Worm (Caenorhabditis elegans) whole organism, early embryonic: ENCODE data around the gene K05F6.4.

Experiments
- F13C5.2 ChIP-seq: sonication (generic microtip); optimal IDR thresholded peaks from 2 replicates; lab custom pipeline; 2017; ENCODE audit warnings: mild to moderate bottlenecking, missing genetic modification characterization, inconsistent platforms, missing compliant biosample characterization
- aly-1 ChIP-seq: sonication (generic microtip); optimal IDR thresholded peaks from 2 replicates; lab custom pipeline; 2016; ENCODE audit warnings: missing genetic modification characterization, missing compliant biosample characterization
- ama-1 ChIP-seq: fragments of 150-350 bp; optimal IDR thresholded peaks from 2 replicates; lab custom pipeline; 2014
- ceh-36 ChIP-seq: sonication (generic microtip); optimal IDR thresholded peaks from 2 replicates; lab custom pipeline; 2016; ENCODE audit warnings: missing genetic modification characterization, inconsistent platforms, missing compliant biosample characterization
- ets-7 ChIP-seq: sonication (generic microtip); optimal IDR thresholded peaks from 2 replicates; lab custom pipeline; 2016; ENCODE audit warnings: missing genotype, missing genetic modification characterization, missing compliant biosample characterization
- flt-1 ChIP-seq: fragments of 200-800 bp; sonication (Bioruptor generic); IDR thresholded peaks from 2 replicates; pipeline ENCODE4 v1.3.6; 2022; ENCODE audit warnings: missing genetic modification characterization, missing compliant biosample characterization
- hnd-1 ChIP-seq: sonication (generic microtip); optimal IDR thresholded peaks from 2 replicates; lab custom pipeline; 2016; ENCODE audit warnings: missing genetic modification characterization, missing compliant biosample characterization
- pes-1 ChIP-seq: fragments of 200-800 bp; sonication (Bioruptor generic); IDR thresholded peaks from 2 replicates; pipeline ENCODE4 v1.3.6; 2022; ENCODE audit warnings: missing genetic modification reagents, missing genetic modification characterization, missing compliant biosample characterization
- scrt-1 ChIP-seq: fragments of 200-800 bp; sonication (Bioruptor generic); IDR thresholded peaks from 2 replicates; pipeline ENCODE4 v1.3.6; 2022; ENCODE audit warnings: missing genetic modification characterization, missing compliant biosample characterization
- tbx-11 ChIP-seq: fragments of 200-800 bp; sonication (Bioruptor generic); IDR thresholded peaks from 2 replicates; pipeline ENCODE4 v1.3.6; 2022; ENCODE audit warnings: missing genetic modification characterization, missing compliant biosample characterization
- tra-4 ChIP-seq: sonication (generic microtip); optimal IDR thresholded peaks from 2 replicates; lab custom pipeline; 2017; ENCODE audit warnings: missing genetic modification characterization, missing compliant biosample characterization

- TF ChIP-seq ama-1 (no peak), aly-1 (tag; lab: Kevin White, UChicago) (no peak), flt-1 (GFP tag; lab: Robert Waterston, UW) (no peak), scrt-1 (no peak), pes-1 (GFP tag; lab: Robert Waterston, UW) (no peak), F13C5.2 (tag; lab: Kevin White, UChicago) (no peak), ets-7 (tag; lab: Kevin White, UChicago) (no peak), tbx-11 (GFP tag; lab: Robert Waterston, UW) (no peak), ceh-36 (tag; lab: Kevin White, UChicago) (no peak), tra-4 (tag; lab: Kevin White, UChicago) (no peak), hnd-1 (tag; lab: Kevin White, UChicago) (no peak)
Measured at ce11 chrII:1537321-1537720, 6.0 kb upstream of the K05F6.4 start, which contains the start of gene fbxb-42.
